Fruit fly (Drosophila melanogaster) whole organism: Measurements from ENCODE around the gene CG3568.

Experiments used
- CG8478 ChIP-seq: fragments of >200 bp; optimal IDR thresholded peaks from 2 replicates; lab custom pipeline; 2018; ENCODE audit warnings: inconsistent platforms
- Dll ChIP-seq: fragments of >200 bp; optimal IDR thresholded peaks from 2 replicates; lab custom pipeline; 2017
- EcR ChIP-seq, 2 experiments: fragments of >200 bp; optimal IDR thresholded peaks; 2 replicates each; lab custom pipeline; 2017; ENCODE audit warnings: missing biosample characterization in 2 of 2, missing genetic modification characterization in 2 of 2, missing genetic modification reagents in 2 of 2
- pan ChIP-seq: fragments of >200 bp; optimal IDR thresholded peaks from 2 replicates; lab custom pipeline; 2017
- psq ChIP-seq: fragments of >200 bp; optimal IDR thresholded peaks from 2 replicates; lab custom pipeline; 2017
- usp ChIP-seq: fragments of >200 bp; optimal IDR thresholded peaks from 2 replicates; lab custom pipeline; 2017; ENCODE audit warnings: missing biosample characterization, missing genetic modification characterization, mixed read lengths

CG3568 gene

dm6 chrX:4540430-4540932 lies 1.9 kb upstream of the CG3568 start, which contains the start of the genes rb and CHOp24:
TSS of gene rb (minus strand) at chrX:4540626.
TSS of gene CHOp24 (plus strand) at chrX:4540908.
- TF ChIP-seq psq (lab: Kevin White, UChicago) (no peak), usp (GFP tag; lab: Kevin White, UChicago) (no peak), CG8478 (no peak), Dll (no peak), EcR (GFP tag; optimal IDR thresholded peaks at IDR 0.05; lab: Kevin White, UChicago) (no peak), pan (lab: Kevin White, UChicago) (no peak)

DNA sequence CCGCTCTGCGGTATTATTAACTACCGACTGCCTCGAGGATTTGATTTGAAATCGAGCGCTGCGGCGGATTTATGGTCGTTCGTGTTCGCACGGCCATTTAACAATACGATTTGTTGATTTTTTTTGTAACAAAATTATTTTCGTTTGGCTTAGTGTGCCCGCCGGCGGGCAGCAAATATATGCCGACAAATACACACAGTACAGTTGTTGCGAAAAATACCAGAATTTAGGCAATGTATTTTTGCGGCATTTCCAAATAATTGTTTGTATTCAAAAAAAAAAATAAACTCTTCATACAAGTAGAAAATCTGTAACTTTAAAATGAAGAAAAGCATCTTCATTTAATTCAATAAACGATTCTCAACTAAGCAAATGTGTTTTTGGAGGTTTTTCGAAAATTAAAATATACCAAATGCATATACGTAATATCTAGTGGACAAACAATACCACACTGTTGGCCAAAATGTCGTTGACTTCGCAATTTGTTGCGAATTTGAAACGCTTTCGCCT lies 6.2 kb downstream of the CG3568 start, which contains the start of the genes Usf and CG15912:
TSS of gene Usf (minus strand) at position 184 of the 510 bp plus-strand sequence.
TSS of gene CG15912 (plus strand) at position 460 of the 510 bp plus-strand sequence.
- no peak for TF ChIP-seq usp (GFP tag; lab: Kevin White, UChicago)
- TF ChIP-seq CG8478: no peak
- no peak for TF ChIP-seq EcR (GFP tag; optimal IDR thresholded peaks at IDR 0.05; lab: Kevin White, UChicago)
- TF ChIP-seq pan (lab: Kevin White, UChicago): no peak
- TF ChIP-seq Dll: no peak
- no peak for TF ChIP-seq psq (lab: Kevin White, UChicago)

- TF ChIP-seq Dll (no peak), pan (lab: Kevin White, UChicago) (no peak), psq (lab: Kevin White, UChicago) (no peak), EcR (GFP tag; optimal IDR thresholded peaks at IDR 0.05; lab: Kevin White, UChicago) (no peak), usp (GFP tag; lab: Kevin White, UChicago) (no peak), CG8478 (no peak)
These were observed 9.3 kb downstream of the CG3568 start, which contains the start of the genes CG11436 and CG3527 for dm6 chrX:4551717-4552116. TSS of gene CG11436 (minus strand) at chrX:4551878. TSS of gene CG3527 (plus strand) at chrX:4551973.

dm6 chrX:4553999-4554398 lies 11.6 kb downstream of the CG3568 start, which contains the start of gene CG11444:
TSS of gene CG11444 (minus strand) at chrX:4554398.
- no peak for TF ChIP-seq EcR (GFP tag; optimal IDR thresholded peaks at IDR 0.05; lab: Kevin White, UChicago)
- TF ChIP-seq pan (lab: Kevin White, UChicago): no peak
- no peak for TF ChIP-seq CG8478
- TF ChIP-seq Dll: no peak
- TF ChIP-seq usp (GFP tag; lab: Kevin White, UChicago): no peak
- no peak for TF ChIP-seq psq (lab: Kevin White, UChicago)

DNA sequence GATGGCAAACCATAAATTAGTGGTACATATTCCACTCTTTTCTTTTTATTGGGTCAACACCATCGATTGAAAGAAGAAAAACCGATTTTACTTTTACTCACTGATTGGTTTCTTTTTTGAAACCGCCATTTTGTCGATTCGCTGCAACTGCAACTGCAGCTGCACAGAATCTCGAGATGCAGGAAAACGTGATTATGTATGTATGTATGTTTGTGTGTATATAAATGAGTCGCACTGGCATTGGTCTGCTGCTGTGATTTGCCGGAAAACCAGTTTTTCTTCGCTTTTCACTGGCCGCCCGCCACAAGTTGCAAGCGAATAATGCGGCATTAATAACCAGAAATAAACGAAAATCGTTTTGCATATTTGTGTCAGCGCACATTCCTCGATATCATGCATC lies 12.3 kb downstream of the CG3568 start:
- TF ChIP-seq usp (GFP tag; lab: Kevin White, UChicago) (no peak), Dll (no peak), pan (lab: Kevin White, UChicago) (no peak), psq (lab: Kevin White, UChicago) (no peak), CG8478 (no peak), EcR (GFP tag; optimal IDR thresholded peaks at IDR 0.05; lab: Kevin White, UChicago) (no peak)

DNA sequence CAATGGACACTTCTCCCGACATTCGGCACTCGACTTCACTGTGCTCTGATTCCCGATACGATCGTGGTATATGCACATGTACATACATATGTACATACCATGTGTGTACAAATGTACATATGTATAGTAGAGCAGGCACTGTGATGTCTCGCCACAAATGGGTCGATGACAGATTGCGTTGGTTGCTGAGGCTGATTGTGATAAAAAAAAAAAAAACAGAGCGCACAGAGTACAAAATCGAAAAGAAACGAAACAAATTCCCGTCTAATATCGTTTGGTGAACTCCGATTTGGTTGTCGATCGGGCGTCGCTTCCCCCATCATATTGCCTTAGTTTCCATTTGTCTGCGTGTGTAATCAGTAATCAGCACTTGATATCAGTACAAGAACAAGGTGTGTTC lies 13.4 kb downstream of the CG3568 start:
- TF ChIP-seq CG8478 (no peak), usp (GFP tag; lab: Kevin White, UChicago) (no peak), EcR (GFP tag; optimal IDR thresholded peaks at IDR 0.05; lab: Kevin White, UChicago) (no peak), Dll (no peak), psq (lab: Kevin White, UChicago) (no peak)

DNA sequence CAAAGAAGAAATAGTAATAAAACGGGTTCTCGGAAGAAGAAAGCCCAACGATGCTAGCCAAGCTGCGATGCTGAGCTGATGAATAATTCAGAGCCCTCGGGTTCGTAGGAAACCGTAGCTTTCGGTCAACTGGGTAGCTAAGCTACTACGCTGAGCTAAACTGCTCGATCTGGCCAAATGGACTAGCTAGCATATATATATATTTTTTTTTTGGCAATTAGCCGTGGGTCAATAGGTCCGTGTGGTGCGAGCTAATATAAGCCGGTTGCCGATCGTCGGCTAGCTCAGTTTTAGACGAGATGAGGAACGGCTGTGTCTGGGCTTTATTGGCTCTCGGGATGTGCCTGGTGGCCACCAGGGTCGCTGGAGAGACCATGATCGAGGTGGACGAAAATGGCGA lies 15.3 kb downstream of the CG3568 start, which contains the start of gene CG3546:
TSS of gene CG3546 (plus strand) at position 301 of the 400 bp plus-strand sequence.
- TF ChIP-seq pan (lab: Kevin White, UChicago) (no peak), usp (GFP tag; lab: Kevin White, UChicago) (no peak), psq (lab: Kevin White, UChicago) (no peak), CG8478 (no peak), EcR (GFP tag; optimal IDR thresholded peaks at IDR 0.05; lab: Kevin White, UChicago) (no peak), Dll (no peak)

DNA sequence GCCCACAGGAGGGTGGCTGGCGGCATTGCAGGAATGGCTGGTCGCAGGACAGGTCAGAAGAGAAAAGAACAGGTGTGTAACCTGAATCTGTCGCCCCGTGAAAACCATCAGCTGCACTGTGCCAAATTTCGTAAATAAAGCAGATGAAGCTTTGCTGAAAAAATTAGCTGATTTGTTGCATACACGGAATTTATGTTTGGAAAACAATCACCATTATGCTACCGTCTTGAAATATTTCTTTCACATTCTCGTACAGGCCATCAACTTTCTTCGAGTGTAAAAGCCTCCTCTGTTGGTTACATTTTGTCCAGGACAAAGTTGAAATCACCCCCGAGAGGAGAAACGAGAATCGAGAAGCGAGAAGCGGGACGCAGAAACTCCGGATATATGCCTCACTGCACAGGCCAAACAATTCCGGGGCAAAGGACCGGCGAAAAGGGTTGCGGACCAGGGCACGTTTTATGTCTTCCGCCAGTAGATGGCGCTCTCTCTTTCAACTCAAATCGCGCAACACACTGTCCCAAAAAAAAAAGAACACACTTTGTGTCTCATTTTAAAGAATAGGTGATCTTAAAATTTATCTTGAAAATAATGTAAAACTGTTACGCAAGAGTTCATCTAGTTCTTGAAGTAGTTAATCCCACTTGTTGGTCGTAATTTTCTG lies 17.9 kb downstream of the CG3568 start:
- TF ChIP-seq psq (lab: Kevin White, UChicago) (no peak), CG8478 (no peak), EcR (GFP tag; optimal IDR thresholded peaks at IDR 0.05; lab: Kevin White, UChicago) (no peak), pan (lab: Kevin White, UChicago) (no peak), Dll (no peak), usp (GFP tag; lab: Kevin White, UChicago) (no peak)

dm6 chrX:4563980-4564379 lies 21.6 kb downstream of the CG3568 start:
- TF ChIP-seq usp (GFP tag; lab: Kevin White, UChicago) (no peak), pan (lab: Kevin White, UChicago) (no peak), Dll (no peak)

- TF ChIP-seq pan (lab: Kevin White, UChicago): no peak
- no peak for TF ChIP-seq CG8478
- no peak for TF ChIP-seq psq (lab: Kevin White, UChicago)
- no peak for TF ChIP-seq usp (GFP tag; lab: Kevin White, UChicago)
- TF ChIP-seq Dll: no peak
- no peak for TF ChIP-seq EcR (GFP tag; optimal IDR thresholded peaks at IDR 0.05; lab: Kevin White, UChicago)
These were observed 22.5 kb downstream of the CG3568 start for dm6 chrX:4564962-4565361.

DNA sequence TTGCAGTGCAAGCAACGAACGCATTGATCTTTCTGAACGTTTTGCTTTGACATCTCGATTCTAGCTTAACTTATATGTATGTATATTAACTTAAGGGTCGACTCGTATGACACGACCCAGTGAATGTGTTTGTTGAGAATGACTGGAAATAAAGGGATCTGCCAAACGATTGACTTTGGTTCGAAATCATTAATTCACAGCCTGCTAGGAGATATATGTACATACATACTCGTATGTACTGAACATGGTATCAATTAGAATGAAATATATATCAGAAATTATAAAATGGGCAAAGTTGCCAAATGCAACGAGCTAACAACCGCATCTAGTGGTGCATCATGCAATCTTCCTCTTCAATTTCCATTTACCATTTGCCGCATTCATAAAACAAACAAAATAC lies 29.4 kb downstream of the CG3568 start, which contains the start of gene CG12684:
TSS of gene CG12684 (minus strand) at position 101 of the 400 bp plus-strand sequence.
- no peak for TF ChIP-seq psq (lab: Kevin White, UChicago)
- TF ChIP-seq pan (lab: Kevin White, UChicago): no peak
- TF ChIP-seq EcR (GFP tag; optimal IDR thresholded peaks at IDR 0.05; lab: Kevin White, UChicago): no peak
- no peak for TF ChIP-seq CG8478
- no peak for TF ChIP-seq Dll
- TF ChIP-seq usp (GFP tag; lab: Kevin White, UChicago): no peak

dm6 chrX:4573971-4574370 lies 31.5 kb downstream of the CG3568 start:
- TF ChIP-seq CG8478 (no peak), pan (lab: Kevin White, UChicago) (no peak), psq (lab: Kevin White, UChicago) (no peak), EcR (GFP tag; optimal IDR thresholded peaks at IDR 0.05; lab: Kevin White, UChicago) (no peak), Dll (no peak), usp (GFP tag; lab: Kevin White, UChicago) (no peak)
